Fruit fly (Drosophila melanogaster) whole organism, embryonic: ENCODE results near the gene CG11263.

Experiments used
- Atf6 ChIP-seq: fragments of 200-800 bp; sonication (Bioruptor generic); IDR thresholded peaks from 2 replicates; pipeline ENCODE4 v1.3.6; 2022; ENCODE audit warnings: missing biosample characterization, missing genetic modification characterization
- CG10147 ChIP-seq: fragments of 200-800 bp; sonication (Bioruptor generic); optimal IDR thresholded peaks from 2 replicates; lab custom pipeline; 2019; ENCODE audit warnings: missing biosample characterization, mild to moderate bottlenecking, missing genetic modification characterization, moderate library complexity
- CG10543 ChIP-seq: fragments of 200-800 bp; sonication (Bioruptor generic); optimal IDR thresholded peaks from 3 replicates; lab custom pipeline; 2017; ENCODE audit warnings: missing biosample characterization, mild to moderate bottlenecking, missing genetic modification characterization, moderate library complexity
- CG10959 ChIP-seq: fragments of 200-800 bp; sonication (Bioruptor generic); IDR thresholded peaks from 2 replicates; pipeline ENCODE4 v1.3.6; 2022; ENCODE audit warnings: missing biosample characterization, missing genetic modification characterization
- CG11695 ChIP-seq: fragments of 200-800 bp; sonication (Bioruptor generic); IDR thresholded peaks from 3 replicates; pipeline ENCODE4 v1.3.6; 2022; ENCODE audit warnings: missing biosample characterization, missing genetic modification characterization
- CG12071 ChIP-seq: fragments of 200-800 bp; sonication (Bioruptor generic); optimal IDR thresholded peaks from 3 replicates; lab custom pipeline; 2018; ENCODE audit warnings: missing biosample characterization, mild to moderate bottlenecking, missing genetic modification characterization
- CG14965 ChIP-seq: fragments of 200-800 bp; sonication (Bioruptor generic); optimal IDR thresholded peaks from 2 replicates; lab custom pipeline; 2016; ENCODE audit warnings: missing biosample characterization, missing genetic modification characterization, borderline replicate concordance
- CG1529 ChIP-seq: fragments of 200-800 bp; sonication (Bioruptor generic); optimal IDR thresholded peaks from 3 replicates; lab custom pipeline; 2018; ENCODE audit warnings: missing biosample characterization, missing genetic modification characterization
- CG17359 ChIP-seq: fragments of 200-800 bp; sonication (Bioruptor generic); optimal IDR thresholded peaks from 3 replicates; lab custom pipeline; 2018; ENCODE audit warnings: missing biosample characterization, mild to moderate bottlenecking, missing genetic modification characterization, moderate library complexity
- CG18476 ChIP-seq: fragments of 200-800 bp; sonication (Bioruptor generic); optimal IDR thresholded peaks from 2 replicates; lab custom pipeline; 2016; ENCODE audit warnings: missing biosample characterization, mild to moderate bottlenecking, missing genetic modification characterization
- CG2875 ChIP-seq: fragments of 200-800 bp; sonication (Bioruptor generic); optimal IDR thresholded peaks from 2 replicates; lab custom pipeline; 2017; ENCODE audit warnings: missing biosample characterization, mild to moderate bottlenecking, missing genetic modification characterization, missing genetic modification reagents
- CG30431 ChIP-seq: fragments of 200-800 bp; sonication (Bioruptor generic); optimal IDR thresholded peaks from 2 replicates; lab custom pipeline; 2017; ENCODE audit warnings: missing biosample characterization, missing genetic modification characterization
- CG3281 ChIP-seq: fragments of 200-800 bp; sonication (Bioruptor generic); optimal IDR thresholded peaks from 3 replicates; lab custom pipeline; 2017; ENCODE audit warnings: missing biosample characterization, mild to moderate bottlenecking, missing genetic modification characterization
- CG34376 ChIP-seq: fragments of 200-800 bp; sonication (Bioruptor generic); optimal IDR thresholded peaks from 2 replicates; lab custom pipeline; 2018; ENCODE audit warnings: missing biosample characterization, mild to moderate bottlenecking, missing genetic modification characterization
- CG6791 ChIP-seq: fragments of 200-800 bp; sonication (Bioruptor generic); IDR thresholded peaks from 3 replicates; pipeline ENCODE4 v1.3.6; 2022; ENCODE audit warnings: missing biosample characterization, missing genetic modification characterization; ENCODE audit not compliant: partially characterized antibody
- CG7786 ChIP-seq: fragments of 200-800 bp; sonication (Bioruptor generic); optimal IDR thresholded peaks from 2 replicates; lab custom pipeline; 2016; ENCODE audit warnings: missing biosample characterization, missing genetic modification characterization
- CG9727 ChIP-seq: fragments of 200-800 bp; sonication (Bioruptor generic); optimal IDR thresholded peaks from 3 replicates; lab custom pipeline; 2017; ENCODE audit warnings: missing biosample characterization, mild to moderate bottlenecking, missing genetic modification characterization
- CG9932 ChIP-seq: fragments of 200-800 bp; sonication (Bioruptor generic); IDR thresholded peaks from 2 replicates; pipeline ENCODE4 v1.3.6; 2022; ENCODE audit warnings: missing biosample characterization, missing genetic modification characterization
- D ChIP-seq, 2 experiments: fragments of 200-800 bp in 1 of 2; fragments of >200 bp in 1 of 2; sonication (Bioruptor generic) in 1 of 2; optimal IDR thresholded peaks; 2 replicates in 1 of 2; 3 replicates in 1 of 2; lab custom pipeline; 2017; ENCODE audit warnings: mild to moderate bottlenecking in 1 of 2, missing biosample characterization in 1 of 2, missing genetic modification characterization in 1 of 2, missing genetic modification reagents in 1 of 2
- Dip2 ChIP-seq: fragments of 200-800 bp; sonication (Bioruptor generic); IDR thresholded peaks from 2 replicates; pipeline ENCODE4 v1.3.6; 2022; ENCODE audit warnings: missing biosample characterization, missing genetic modification characterization
- Fer1 ChIP-seq: fragments of 200-800 bp; sonication (Bioruptor generic); optimal IDR thresholded peaks from 2 replicates; lab custom pipeline; 2017; ENCODE audit warnings: missing biosample characterization, mild to moderate bottlenecking, missing genetic modification characterization
- Hey ChIP-seq: fragments of 200-800 bp; sonication (Bioruptor generic); optimal IDR thresholded peaks from 3 replicates; lab custom pipeline; 2018; ENCODE audit warnings: missing biosample characterization, mild to moderate bottlenecking, missing genetic modification characterization
- Kr ChIP-seq: fragments of 200-800 bp; sonication (Bioruptor generic); optimal IDR thresholded peaks from 2 replicates; lab custom pipeline; 2017; ENCODE audit warnings: missing biosample characterization, mild to moderate bottlenecking, missing genetic modification characterization
- Med ChIP-seq: fragments of 200-800 bp; sonication (Bioruptor generic); peaks from one replicate; lab custom pipeline; 2016; ENCODE audit warnings: missing biosample characterization, missing genetic modification characterization, mild to moderate bottlenecking, inconsistent platforms, moderate library complexity
- Nf-YB ChIP-seq: fragments of 200-800 bp; sonication (Bioruptor generic); optimal IDR thresholded peaks from 3 replicates; lab custom pipeline; 2019; ENCODE audit warnings: missing biosample characterization, mild to moderate bottlenecking, missing genetic modification characterization, moderate library complexity
- Oli ChIP-seq: fragments of 200-800 bp; sonication (Bioruptor generic); optimal IDR thresholded peaks from 2 replicates; lab custom pipeline; 2018; ENCODE audit warnings: missing biosample characterization, mild to moderate bottlenecking, missing genetic modification characterization, moderate library complexity
- PHDP ChIP-seq: fragments of 200-800 bp; sonication (Bioruptor generic); optimal IDR thresholded peaks from 3 replicates; lab custom pipeline; 2018; ENCODE audit warnings: missing biosample characterization, mild to moderate bottlenecking, missing genetic modification characterization, moderate library complexity
- Poxn ChIP-seq: fragments of 200-800 bp; sonication (Bioruptor generic); IDR thresholded peaks from 2 replicates; pipeline ENCODE4 v1.3.6; 2022; ENCODE audit warnings: missing biosample characterization, missing genetic modification characterization
- Ravus ChIP-seq: fragments of 200-800 bp; sonication (Bioruptor generic); IDR thresholded peaks from 2 replicates; pipeline ENCODE4 v1.3.6; 2022; ENCODE audit warnings: missing biosample characterization, missing genetic modification characterization
- Sox100B ChIP-seq: fragments of 200-800 bp; sonication (Bioruptor generic); optimal IDR thresholded peaks from 3 replicates; lab custom pipeline; 2018; ENCODE audit warnings: missing biosample characterization, mild to moderate bottlenecking, missing genetic modification characterization
- amos ChIP-seq: fragments of 200-800 bp; sonication (Bioruptor generic); IDR thresholded peaks from 2 replicates; pipeline ENCODE4 v1.3.6; 2022; ENCODE audit warnings: missing biosample characterization, missing genetic modification characterization; ENCODE audit not compliant: partially characterized antibody
- aop ChIP-seq: fragments of 200-800 bp; sonication (Bioruptor generic); IDR thresholded peaks from 2 replicates; pipeline ENCODE4 v1.3.6; 2022; ENCODE audit warnings: missing biosample characterization, missing genetic modification characterization
- br ChIP-seq: fragments of >200 bp; optimal IDR thresholded peaks from 2 replicates; lab custom pipeline; 2017
- caup ChIP-seq: fragments of 200-800 bp; sonication (Bioruptor generic); optimal IDR thresholded peaks from 3 replicates; lab custom pipeline; 2017; ENCODE audit warnings: missing biosample characterization, mild to moderate bottlenecking, missing genetic modification characterization, moderate library complexity; ENCODE audit not compliant: severe bottlenecking
- chm ChIP-seq: fragments of 200-800 bp; sonication (Bioruptor generic); IDR thresholded peaks from 2 replicates; pipeline ENCODE4 v1.3.6; 2022; ENCODE audit warnings: missing biosample characterization, missing genetic modification characterization
- crc ChIP-seq: fragments of 200-800 bp; sonication (Bioruptor generic); optimal IDR thresholded peaks from 2 replicates; lab custom pipeline; 2016; ENCODE audit warnings: missing biosample characterization, missing genetic modification characterization
- cwo ChIP-seq: fragments of 200-800 bp; sonication (Bioruptor generic); optimal IDR thresholded peaks from 3 replicates; lab custom pipeline; 2017; ENCODE audit warnings: missing biosample characterization, missing genetic modification characterization, mild to moderate bottlenecking, moderate library complexity, missing genetic modification reagents
- gcm2 ChIP-seq: fragments of 200-800 bp; sonication (Bioruptor generic); optimal IDR thresholded peaks from 2 replicates; lab custom pipeline; 2016; ENCODE audit warnings: missing biosample characterization, missing genetic modification characterization
- gt ChIP-seq: fragments of 200-800 bp; sonication (Bioruptor generic); IDR thresholded peaks from 2 replicates; pipeline ENCODE4 v1.3.6; 2022; ENCODE audit warnings: missing biosample characterization, missing genetic modification characterization
- hbn ChIP-seq: fragments of 200-800 bp; sonication (Bioruptor generic); IDR thresholded peaks from 2 replicates; pipeline ENCODE4 v1.3.6; 2022; ENCODE audit warnings: missing biosample characterization, missing genetic modification characterization; ENCODE audit not compliant: partially characterized antibody
- jing ChIP-seq: fragments of 200-800 bp; sonication (Bioruptor generic); optimal IDR thresholded peaks from 2 replicates; lab custom pipeline; 2018; ENCODE audit warnings: missing biosample characterization, mild to moderate bottlenecking, missing genetic modification characterization
- nmo ChIP-seq: fragments of 200-800 bp; sonication (Bioruptor generic); optimal IDR thresholded peaks from 2 replicates; lab custom pipeline; 2018; ENCODE audit warnings: missing biosample characterization, mild to moderate bottlenecking, missing genetic modification characterization, moderate library complexity
- odd ChIP-seq: fragments of 200-800 bp; sonication (Bioruptor generic); optimal IDR thresholded peaks from 2 replicates; lab custom pipeline; 2017; ENCODE audit warnings: missing biosample characterization, mild to moderate bottlenecking, missing genetic modification characterization
- pnt ChIP-seq: fragments of 200-800 bp; sonication (Bioruptor generic); optimal IDR thresholded peaks from 3 replicates; lab custom pipeline; 2016; ENCODE audit warnings: missing biosample characterization, missing genetic modification characterization
- pros ChIP-seq: fragments of 200-800 bp; sonication (Bioruptor generic); optimal IDR thresholded peaks from 3 replicates; lab custom pipeline; 2019; ENCODE audit warnings: missing biosample characterization, mild to moderate bottlenecking, missing genetic modification characterization, moderate library complexity
- shn ChIP-seq: fragments of 200-800 bp; sonication (Bioruptor generic); optimal IDR thresholded peaks from 3 replicates; lab custom pipeline; 2016; ENCODE audit warnings: missing biosample characterization, missing genetic modification characterization
- slp2 ChIP-seq: fragments of 200-800 bp; sonication (Bioruptor generic); optimal IDR thresholded peaks from 2 replicates; lab custom pipeline; 2016; ENCODE audit warnings: missing biosample characterization, missing genetic modification characterization
- tll ChIP-seq, 2 experiments: fragments of 200-800 bp in 1 of 2; fragments of >200 bp in 1 of 2; sonication (Bioruptor generic) in 1 of 2; optimal IDR thresholded peaks; 2 replicates each; lab custom pipeline; 2017 to 2019; ENCODE audit warnings: missing biosample characterization in 2 of 2, missing genetic modification characterization in 2 of 2, mild to moderate bottlenecking in 1 of 2, moderate library complexity in 1 of 2
- wor ChIP-seq: fragments of 200-800 bp; sonication (Bioruptor generic); IDR thresholded peaks from 2 replicates; pipeline ENCODE4 v1.3.6; 2022; ENCODE audit warnings: missing biosample characterization, missing genetic modification characterization
- zf30C ChIP-seq: fragments of 200-800 bp; sonication (Bioruptor generic); optimal IDR thresholded peaks from 3 replicates; lab custom pipeline; 2018; ENCODE audit warnings: missing biosample characterization, mild to moderate bottlenecking, missing genetic modification characterization

Gene CG11263

DNA sequence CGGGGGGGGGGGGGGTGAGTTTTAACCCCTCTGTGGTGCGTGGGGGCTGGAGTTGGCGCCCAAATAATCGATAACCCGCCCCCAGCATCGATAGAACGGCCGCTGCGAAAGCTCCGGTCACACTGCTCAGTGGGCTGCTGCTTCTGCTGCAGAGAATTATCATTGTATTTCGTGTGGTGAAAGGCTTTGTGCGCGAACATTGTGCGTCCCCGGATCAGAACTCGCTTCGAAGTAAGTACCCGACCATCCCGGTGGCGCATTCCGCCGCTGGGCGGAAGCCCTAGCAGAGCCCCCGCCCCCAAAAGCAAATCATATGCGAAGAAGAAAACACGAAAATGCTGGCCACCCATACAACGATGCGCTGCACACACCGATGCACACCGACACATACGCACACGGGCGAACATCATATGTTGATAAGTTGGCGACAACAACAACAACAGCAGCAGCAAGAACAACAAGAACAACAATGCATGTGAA is 37.8 kb downstream of the CG11263 start, which contains the start of gene Syx13 (continued):
- TF ChIP-seq CG7786 (GFP tag; lab: Kevin White, UChicago) (no peak), CG10959 (GFP tag; lab: Robert Waterston, UW) (peak; percentile 85), Kr (GFP tag; lab: Kevin White, UChicago) (no peak), cwo (GFP tag; lab: Kevin White, UChicago) (peak; percentile 10), shn (GFP tag; lab: Kevin White, UChicago) (no peak), tll (GFP tag; optimal IDR thresholded peaks at IDR 0.05; lab: Kevin White, UChicago) (no peak), caup (peak; percentile 24), wor (no peak), CG3281 (GFP tag; lab: Kevin White, UChicago) (no peak), CG14965 (GFP tag; lab: Kevin White, UChicago) (no peak), CG10543 (GFP tag; lab: Kevin White, UChicago) (peak; percentile 80), pnt (GFP tag; lab: Kevin White, UChicago) (no peak), CG1529 (GFP tag; lab: Kevin White, UChicago) (no peak), hbn (GFP tag; lab: Robert Waterston, UW) (peak; percentile 73), Dip2 (no peak), CG17359 (tag; lab: Kevin White, UChicago) (no peak), CG6791 (peak; percentile 73), CG9932 (no peak; the same call in 1 of the 2 replicates), CG9727 (peak; percentile 36), crc (GFP tag; lab: Kevin White, UChicago) (no peak), PHDP (tag; lab: Kevin White, UChicago) (peak; percentile 1), Sox100B (GFP tag; lab: Kevin White, UChicago) (no peak), pros (peak; percentile 34), CG18476 (GFP tag; lab: Kevin White, UChicago) (no peak), CG11695 (GFP tag; lab: Robert Waterston, UW) (0 out of 3 replicates have a peak, but pooled peaks have one; percentile 14), CG30431 (GFP tag; lab: Kevin White, UChicago) (no peak), CG10147 (GFP tag; lab: Kevin White, UChicago) (peak; percentile 55), Ravus (GFP tag; lab: Robert Waterston, UW) (no peak), jing (GFP tag; lab: Kevin White, UChicago) (no peak), odd (GFP tag; lab: Kevin White, UChicago) (no peak), CG12071 (GFP tag; lab: Kevin White, UChicago) (no peak), zf30C (GFP tag; lab: Kevin White, UChicago) (no peak), Atf6 (GFP tag; lab: Robert Waterston, UW) (no peak), Nf-YB (GFP tag; lab: Kevin White, UChicago) (no peak), Med (GFP tag; lab: Kevin White, UChicago) (peak; percentile 79), D (optimal IDR thresholded peaks at IDR 0.05; lab: Kevin White, UChicago) (no peak), D (GFP tag; optimal IDR thresholded peaks at IDR 0.05; lab: Kevin White, UChicago) (no peak), nmo (GFP tag; lab: Kevin White, UChicago) (peak; percentile 35), gcm2 (GFP tag; lab: Kevin White, UChicago) (no peak), CG2875 (GFP tag; lab: Kevin White, UChicago) (no peak), Hey (tag; lab: Kevin White, UChicago) (no peak), aop (GFP tag; lab: Robert Waterston, UW) (no peak), Fer1 (GFP tag; lab: Kevin White, UChicago) (peak; percentile 70), amos (GFP tag; lab: Robert Waterston, UW) (peak; percentile 79), Poxn (no peak), gt (GFP tag; lab: Robert Waterston, UW) (no peak), slp2 (no peak), Oli (tag; lab: Kevin White, UChicago) (no peak), br (lab: Kevin White, UChicago) (no peak), CG34376 (GFP tag; lab: Kevin White, UChicago) (peak; percentile 75), chm (GFP tag; lab: Robert Waterston, UW) (0 out of 2 replicates have a peak, but pooled peaks have one; percentile 41)
